Worm (Caenorhabditis elegans) whole organism, L1 larva: Measurements from ENCODE around the gene C38C3.3.

ENCODE experiments used
- C04F5.9 ChIP-seq: sonication (generic microtip); optimal IDR thresholded peaks from 2 replicates; lab custom pipeline; 2016; ENCODE audit warnings: missing genetic modification characterization, missing compliant biosample characterization
- C16A3.4 ChIP-seq: fragments of 150-350 bp; optimal IDR thresholded peaks from 2 replicates; lab custom pipeline; 2014; ENCODE audit warnings: missing biosample characterization, missing genetic modification characterization
- C34B4.2 ChIP-seq: sonication (generic microtip); optimal IDR thresholded peaks from 2 replicates; lab custom pipeline; 2017; ENCODE audit warnings: mild to moderate bottlenecking, missing genetic modification characterization, missing compliant biosample characterization
- alr-1 ChIP-seq: fragments of 200-800 bp; sonication (Bioruptor generic); optimal IDR thresholded peaks from 2 replicates; lab custom pipeline; 2018; ENCODE audit warnings: borderline replicate concordance, mild to moderate bottlenecking, missing genetic modification characterization, missing compliant biosample characterization
- blmp-1 ChIP-seq: fragments of 150-350 bp; optimal IDR thresholded peaks from 2 replicates; lab custom pipeline; 2014; ENCODE audit warnings: missing biosample characterization, missing genetic modification characterization
- ceh-63 ChIP-seq: fragments of 200-800 bp; sonication (Bioruptor generic); optimal IDR thresholded peaks from 2 replicates; lab custom pipeline; 2018; ENCODE audit warnings: mild to moderate bottlenecking, missing genetic modification characterization, missing compliant biosample characterization
- ceh-8 ChIP-seq: fragments of 200-800 bp; sonication (Bioruptor generic); optimal IDR thresholded peaks from 2 replicates; lab custom pipeline; 2018; ENCODE audit warnings: mild to moderate bottlenecking, missing genetic modification characterization, moderate library complexity, missing compliant biosample characterization
- ces-1 ChIP-seq: fragments of 150-350 bp; optimal IDR thresholded peaks from 2 replicates; lab custom pipeline; 2014; ENCODE audit warnings: missing biosample characterization, missing genetic modification reagents, missing genetic modification characterization
- dpl-1 ChIP-seq, 3 experiments: fragments of 150-350 bp in 2 of 3; sonication (generic microtip) in 1 of 3; optimal IDR thresholded peaks; 2 replicates each; lab custom pipeline; 2014 to 2017; ENCODE audit warnings: missing biosample characterization in 3 of 3, missing genetic modification characterization in 3 of 3, missing genetic modification reagents in 3 of 3
- dsc-1 ChIP-seq: sonication (generic microtip); optimal IDR thresholded peaks from 2 replicates; lab custom pipeline; 2016; ENCODE audit warnings: mild to moderate bottlenecking, missing genetic modification characterization, missing compliant biosample characterization
- efl-1 ChIP-seq, 4 experiments: fragments of 150-350 bp; optimal IDR thresholded peaks in 3 of 4; peaks in 1 of 4; 1 replicate in 1 of 4; 2 replicates in 3 of 4; lab custom pipeline; 2014; ENCODE audit warnings: missing biosample characterization in 2 of 4, missing genetic modification characterization in 2 of 4, missing genetic modification reagents in 2 of 4
- efl-3 ChIP-seq: fragments of 200-800 bp; sonication (Bioruptor generic); optimal IDR thresholded peaks from 2 replicates; lab custom pipeline; 2018; ENCODE audit warnings: mild to moderate bottlenecking, missing genetic modification characterization, missing compliant biosample characterization
- egl-13 ChIP-seq: sonication (generic microtip); optimal IDR thresholded peaks from 2 replicates; lab custom pipeline; 2016; ENCODE audit warnings: missing genotype, missing genetic modification reagents, missing genetic modification characterization, missing compliant biosample characterization
- elt-3 ChIP-seq, 6 experiments: fragments of 150-350 bp in 1 of 6; sonication (generic microtip); optimal IDR thresholded peaks; 2 replicates each; lab custom pipeline; 2017 to 2018; ENCODE audit warnings: missing biosample characterization in 6 of 6, missing genetic modification characterization in 6 of 6, inconsistent platforms in 1 of 6
- ets-5 ChIP-seq: fragments of 200-800 bp; sonication (Bioruptor generic); IDR thresholded peaks from 2 replicates; pipeline ENCODE4 v1.3.6; 2022; ENCODE audit warnings: missing genetic modification characterization, missing compliant biosample characterization
- fkh-10 ChIP-seq: sonication (generic microtip); optimal IDR thresholded peaks from 2 replicates; lab custom pipeline; 2017; ENCODE audit warnings: missing biosample characterization, missing genetic modification reagents, missing genetic modification characterization
- fkh-8 ChIP-seq: sonication (generic microtip); optimal IDR thresholded peaks from 2 replicates; lab custom pipeline; 2016; ENCODE audit warnings: mild to moderate bottlenecking, missing genetic modification characterization, missing compliant biosample characterization
- fos-1 ChIP-seq: fragments of 150-350 bp; optimal IDR thresholded peaks from 2 replicates; lab custom pipeline; 2014; ENCODE audit warnings: missing biosample characterization, missing genetic modification characterization
- hlh-4 ChIP-seq: sonication (generic microtip); optimal IDR thresholded peaks from 2 replicates; lab custom pipeline; 2016; ENCODE audit warnings: mild to moderate bottlenecking, missing genetic modification characterization, missing compliant biosample characterization
- hpl-2 ChIP-seq: fragments of 150-350 bp; optimal IDR thresholded peaks from 2 replicates; lab custom pipeline; 2014; ENCODE audit warnings: missing biosample characterization, missing genetic modification reagents, missing genetic modification characterization
- irx-1 ChIP-seq: sonication (generic microtip); optimal IDR thresholded peaks from 2 replicates; lab custom pipeline; 2016; ENCODE audit warnings: missing genetic modification characterization, missing compliant biosample characterization
- jun-1 ChIP-seq: fragments of 150-350 bp; optimal IDR thresholded peaks from 2 replicates; lab custom pipeline; 2014; ENCODE audit warnings: missing biosample characterization, missing genetic modification reagents, missing genetic modification characterization
- lin-14 ChIP-seq: fragments of 200-800 bp; sonication (Bioruptor generic); optimal IDR thresholded peaks from 2 replicates; lab custom pipeline; 2018; ENCODE audit warnings: mild to moderate bottlenecking, missing genetic modification characterization, moderate library complexity, missing compliant biosample characterization
- lin-15B ChIP-seq: fragments of 150-350 bp; sonication (generic microtip); optimal IDR thresholded peaks from 3 replicates; lab custom pipeline; 2014; ENCODE audit warnings: missing biosample characterization, missing genetic modification characterization
- lin-39 ChIP-seq: fragments of 150-350 bp; optimal IDR thresholded peaks from 2 replicates; lab custom pipeline; 2014; ENCODE audit warnings: missing biosample characterization, missing genetic modification reagents, missing genetic modification characterization
- lsy-2 ChIP-seq, 2 experiments: fragments of 150-350 bp; optimal IDR thresholded peaks; 2 replicates each; lab custom pipeline; 2014; ENCODE audit warnings: missing biosample characterization in 2 of 2, missing genetic modification characterization in 2 of 2
- mdl-1 ChIP-seq, 2 experiments: fragments of 150-350 bp; optimal IDR thresholded peaks; 2 replicates each; lab custom pipeline; 2014 to 2017; ENCODE audit warnings: missing biosample characterization in 2 of 2, missing genetic modification characterization in 2 of 2, inconsistent platforms in 1 of 2
- mef-2 ChIP-seq: fragments of 150-350 bp; optimal IDR thresholded peaks from 2 replicates; lab custom pipeline; 2014; ENCODE audit warnings: missing biosample characterization, missing genetic modification characterization
- mep-1 ChIP-seq: fragments of 150-350 bp; optimal IDR thresholded peaks from 2 replicates; lab custom pipeline; 2014; ENCODE audit warnings: missing biosample characterization, missing genetic modification characterization
- nhr-19 ChIP-seq: fragments of 200-800 bp; sonication (Bioruptor generic); conservative IDR thresholded peaks from 2 replicates; pipeline ENCODE4 v1.3.6; 2022; ENCODE audit warnings: missing genetic modification characterization, missing compliant biosample characterization
- nhr-20 ChIP-seq: sonication (generic microtip); optimal IDR thresholded peaks from 2 replicates; lab custom pipeline; 2016; ENCODE audit warnings: mild to moderate bottlenecking, missing genetic modification characterization, missing compliant biosample characterization
- nhr-237 ChIP-seq: fragments of 150-350 bp; optimal IDR thresholded peaks from 2 replicates; lab custom pipeline; 2014; ENCODE audit warnings: missing biosample characterization, missing genetic modification characterization
- nhr-28 ChIP-seq: fragments of 150-350 bp; optimal IDR thresholded peaks from 2 replicates; lab custom pipeline; 2014; ENCODE audit warnings: missing biosample characterization, missing genetic modification characterization
- nhr-47 ChIP-seq: sonication (generic microtip); optimal IDR thresholded peaks from 2 replicates; lab custom pipeline; 2016; ENCODE audit warnings: mild to moderate bottlenecking, missing genetic modification characterization, moderate library complexity, missing compliant biosample characterization
- nhr-71 ChIP-seq: sonication (generic microtip); optimal IDR thresholded peaks from 2 replicates; lab custom pipeline; 2016; ENCODE audit warnings: mild to moderate bottlenecking, missing genetic modification characterization, moderate library complexity, missing compliant biosample characterization
- nhr-76 ChIP-seq: sonication (generic microtip); optimal IDR thresholded peaks from 2 replicates; lab custom pipeline; 2017; ENCODE audit warnings: missing biosample characterization, missing genetic modification characterization
- nhr-77 ChIP-seq: fragments of 150-350 bp; optimal IDR thresholded peaks from 2 replicates; lab custom pipeline; 2014; ENCODE audit warnings: missing biosample characterization, missing genetic modification characterization
- nhr-84 ChIP-seq: sonication (generic microtip); optimal IDR thresholded peaks from 2 replicates; lab custom pipeline; 2017; ENCODE audit warnings: missing biosample characterization, missing genetic modification characterization
- nhr-85 ChIP-seq: sonication (generic microtip); peaks from one replicate; lab custom pipeline; 2016; ENCODE audit warnings: missing genetic modification characterization, inconsistent platforms, missing compliant biosample characterization
- nhr-90 ChIP-seq: sonication (generic microtip); optimal IDR thresholded peaks from 2 replicates; lab custom pipeline; 2016; ENCODE audit warnings: mild to moderate bottlenecking, missing genetic modification characterization, missing compliant biosample characterization; ENCODE audit not compliant: poor library complexity
- pqm-1 ChIP-seq: sonication (generic microtip); optimal IDR thresholded peaks from 3 replicates; lab custom pipeline; 2017; ENCODE audit warnings: missing biosample characterization, missing genetic modification characterization
- rnt-1 ChIP-seq: sonication (generic microtip); optimal IDR thresholded peaks from 2 replicates; lab custom pipeline; 2016; ENCODE audit warnings: mild to moderate bottlenecking, missing genetic modification characterization, moderate library complexity, missing compliant biosample characterization
- skn-1 ChIP-seq: fragments of 150-350 bp; optimal IDR thresholded peaks from 2 replicates; lab custom pipeline; 2014; ENCODE audit warnings: missing biosample characterization, missing genetic modification characterization
- snu-23 ChIP-seq: sonication (generic microtip); optimal IDR thresholded peaks from 2 replicates; lab custom pipeline; 2016; ENCODE audit warnings: missing genetic modification characterization, missing compliant biosample characterization
- sox-4 ChIP-seq: sonication (generic microtip); optimal IDR thresholded peaks from 2 replicates; lab custom pipeline; 2016; ENCODE audit warnings: missing genetic modification characterization, missing compliant biosample characterization
- sptf-1 ChIP-seq: fragments of 150-350 bp; optimal IDR thresholded peaks from 2 replicates; lab custom pipeline; 2014; ENCODE audit warnings: missing biosample characterization, missing genetic modification characterization
- swsn-7 ChIP-seq: sonication (generic microtip); optimal IDR thresholded peaks from 2 replicates; lab custom pipeline; 2016; ENCODE audit warnings: missing genetic modification characterization, missing compliant biosample characterization
- tbx-2 ChIP-seq: sonication (generic microtip); optimal IDR thresholded peaks from 2 replicates; lab custom pipeline; 2016; ENCODE audit warnings: missing genetic modification characterization, missing compliant biosample characterization
- unc-130 ChIP-seq: fragments of 150-350 bp; optimal IDR thresholded peaks from 2 replicates; lab custom pipeline; 2017; ENCODE audit warnings: missing biosample characterization, missing genetic modification characterization, inconsistent platforms
- unc-98 ChIP-seq: fragments of 200-800 bp; sonication (Bioruptor generic); IDR thresholded peaks from 2 replicates; pipeline ENCODE4 v1.3.6; 2022; ENCODE audit warnings: missing genetic modification characterization, missing compliant biosample characterization
- xbp-1 ChIP-seq: sonication (generic microtip); optimal IDR thresholded peaks from 2 replicates; lab custom pipeline; 2016; ENCODE audit warnings: missing genetic modification characterization, missing compliant biosample characterization
- zag-1 ChIP-seq: fragments of 150-350 bp; optimal IDR thresholded peaks from 2 replicates; lab custom pipeline; 2014; ENCODE audit warnings: missing biosample characterization, missing genetic modification characterization
- ztf-11 ChIP-seq, 2 experiments: sonication (generic microtip); optimal IDR thresholded peaks; 2 replicates each; lab custom pipeline; 2016 to 2017; ENCODE audit warnings: missing genetic modification characterization in 2 of 2, missing biosample characterization in 1 of 2, missing compliant biosample characterization in 1 of 2
- ztf-4 ChIP-seq: fragments of 150-350 bp; optimal IDR thresholded peaks from 2 replicates; lab custom pipeline; 2014; ENCODE audit warnings: missing biosample characterization, missing genetic modification characterization

Gene C38C3.3

ce11 chrV:1480841-1481240 lies 14.6 kb upstream of the C38C3.3 start:
- no peak for TF ChIP-seq C04F5.9 (tag; lab: Kevin White, UChicago)
- TF ChIP-seq nhr-84 (tag; lab: Kevin White, UChicago), result no peak
- peak; percentile 83 for TF ChIP-seq rnt-1 (tag; lab: Kevin White, UChicago)
- no peak for TF ChIP-seq lin-15B
- TF ChIP-seq ceh-8 (GFP tag; lab: Kevin White, UChicago), result no peak
- TF ChIP-seq lin-39 (tag; lab: Kevin White, UChicago), result peak; percentile 63
- TF ChIP-seq ces-1 (GFP tag; lab: Kevin White, UChicago), result no peak
- peak in 1 of 2 experiments; percentile 52 for TF ChIP-seq lsy-2 (tag; optimal IDR thresholded peaks at IDR 0.05; lab: Kevin White, UChicago)
- no peak for TF ChIP-seq sox-4 (tag; lab: Kevin White, UChicago)
- no peak for TF ChIP-seq nhr-47 (tag; lab: Kevin White, UChicago)
- TF ChIP-seq dsc-1 (tag; lab: Kevin White, UChicago), result no peak
- no peak for TF ChIP-seq fos-1 (tag; lab: Kevin White, UChicago)
- no peak for TF ChIP-seq unc-98 (GFP tag; lab: Robert Waterston, UW)
- TF ChIP-seq dpl-1 (GFP tag; optimal IDR thresholded peaks at IDR 0.05; lab: Kevin White, UChicago), result no peak
- no peak for TF ChIP-seq ztf-11 (tag; optimal IDR thresholded peaks at IDR 0.05; lab: Kevin White, UChicago)
- TF ChIP-seq efl-3 (GFP tag; lab: Kevin White, UChicago), result no peak
- TF ChIP-seq jun-1 (tag; lab: Kevin White, UChicago), result no peak
- no peak for TF ChIP-seq nhr-77 (tag; lab: Kevin White, UChicago)
- TF ChIP-seq mdl-1 (tag; optimal IDR thresholded peaks at IDR 0.05; lab: Kevin White, UChicago), result no peak
- no peak for TF ChIP-seq C34B4.2 (tag; lab: Kevin White, UChicago)
- peak in 1 of 2 experiments; percentile 29 for TF ChIP-seq efl-1 (optimal IDR thresholded peaks at IDR 0.05; lab: Kevin White, UChicago)
- peak in 1 of 2 experiments; percentile 83 for TF ChIP-seq efl-1 (GFP tag; optimal IDR thresholded peaks at IDR 0.05 in 1 of 2; lab: Kevin White, UChicago)
- no peak for TF ChIP-seq zag-1 (tag; lab: Kevin White, UChicago)
- TF ChIP-seq nhr-20 (tag; lab: Kevin White, UChicago), result peak; percentile 58
- peak; percentile 31 for TF ChIP-seq swsn-7 (tag; lab: Kevin White, UChicago)
- no peak for TF ChIP-seq ceh-63 (GFP tag; lab: Kevin White, UChicago)
- TF ChIP-seq irx-1 (tag; lab: Kevin White, UChicago), result peak; percentile 11
- no peak for TF ChIP-seq nhr-237
- no peak for TF ChIP-seq xbp-1 (tag; lab: Kevin White, UChicago)
- TF ChIP-seq fkh-8 (tag; lab: Kevin White, UChicago), result no peak
- TF ChIP-seq pqm-1 (tag; lab: Kevin White, UChicago), result no peak
- no peak for TF ChIP-seq hlh-4 (tag; lab: Kevin White, UChicago)
- no peak for TF ChIP-seq sptf-1 (tag; lab: Kevin White, UChicago)
- no peak for TF ChIP-seq nhr-90 (tag; lab: Kevin White, UChicago)
- TF ChIP-seq mef-2 (tag; lab: Kevin White, UChicago), result peak; percentile 26
- no peak for TF ChIP-seq fkh-10
- no peak for TF ChIP-seq nhr-85 (tag; lab: Kevin White, UChicago)
- TF ChIP-seq lin-14 (GFP tag; lab: Kevin White, UChicago), result peak; percentile 97
- no peak for TF ChIP-seq ztf-4 (tag; lab: Kevin White, UChicago)
- TF ChIP-seq snu-23 (GFP tag; lab: Kevin White, UChicago), result peak; percentile 41
- TF ChIP-seq tbx-2 (tag; lab: Kevin White, UChicago), result peak; percentile 37
- no peak for TF ChIP-seq alr-1 (tag; lab: Kevin White, UChicago)
- no peak for TF ChIP-seq skn-1 (tag; lab: Kevin White, UChicago)
- no peak for TF ChIP-seq elt-3 (tag; optimal IDR thresholded peaks at IDR 0.05; lab: Kevin White, UChicago)
- TF ChIP-seq nhr-71 (tag; lab: Kevin White, UChicago), result peak; percentile 88
- no peak for TF ChIP-seq nhr-28
- no peak for TF ChIP-seq blmp-1 (tag; lab: Kevin White, UChicago)
- no peak for TF ChIP-seq hpl-2
- no peak for TF ChIP-seq nhr-76
- TF ChIP-seq C16A3.4, result no peak
- TF ChIP-seq mep-1 (tag; lab: Kevin White, UChicago), result peak; percentile 5
- TF ChIP-seq nhr-19 (GFP tag; lab: Robert Waterston, UW), result peak; percentile 74
- TF ChIP-seq unc-130 (tag; lab: Kevin White, UChicago), result peak; percentile 58
- TF ChIP-seq egl-13 (tag; lab: Kevin White, UChicago), result no peak
- no peak for TF ChIP-seq ets-5 (GFP tag; lab: Robert Waterston, UW)
